Fruit fly (Drosophila melanogaster) whole organism, adult: ENCODE data around the gene CG34334.

Source experiments
- CG12768 ChIP-seq: fragments of 200-800 bp; sonication (Bioruptor generic); optimal IDR thresholded peaks from 2 replicates; lab custom pipeline; 2017; ENCODE audit warnings: missing biosample characterization, missing genetic modification characterization, mild to moderate bottlenecking, moderate library complexity, missing genetic modification reagents
- CG33017 ChIP-seq: fragments of 200-800 bp; sonication (Bioruptor generic); optimal IDR thresholded peaks from 2 replicates; lab custom pipeline; 2018; ENCODE audit warnings: missing biosample characterization, mild to moderate bottlenecking, missing genetic modification characterization, moderate library complexity
- CG5204 ChIP-seq: fragments of 200-800 bp; sonication (Bioruptor generic); optimal IDR thresholded peaks from 2 replicates; lab custom pipeline; 2016; ENCODE audit warnings: missing biosample characterization, missing genetic modification characterization
- CG7101 ChIP-seq: fragments of 200-800 bp; sonication (Bioruptor generic); optimal IDR thresholded peaks from 2 replicates; lab custom pipeline; 2018; ENCODE audit warnings: missing biosample characterization, mild to moderate bottlenecking, missing genetic modification characterization, moderate library complexity
- Clk ChIP-seq: fragments of 200-800 bp; sonication (Bioruptor generic); optimal IDR thresholded peaks from 2 replicates; lab custom pipeline; 2017; ENCODE audit warnings: missing biosample characterization, missing genetic modification characterization
- Hr96 ChIP-seq: fragments of 200-800 bp; sonication (Bioruptor generic); optimal IDR thresholded peaks from 2 replicates; lab custom pipeline; 2016; ENCODE audit warnings: missing biosample characterization, missing genetic modification characterization
- Mnt ChIP-seq: fragments of 200-800 bp; sonication (Bioruptor generic); optimal IDR thresholded peaks from 2 replicates; lab custom pipeline; 2016; ENCODE audit warnings: missing biosample characterization, mild to moderate bottlenecking, missing genetic modification characterization
- bab1 ChIP-seq: fragments of 200-800 bp; sonication (Bioruptor generic); optimal IDR thresholded peaks from 3 replicates; lab custom pipeline; 2019; ENCODE audit warnings: missing biosample characterization, mild to moderate bottlenecking, missing genetic modification characterization, moderate library complexity
- cic ChIP-seq: fragments of 200-800 bp; sonication (Bioruptor generic); optimal IDR thresholded peaks from 2 replicates; lab custom pipeline; 2017; ENCODE audit warnings: missing biosample characterization, mild to moderate bottlenecking, missing genetic modification characterization, moderate library complexity
- cnc ChIP-seq, 2 experiments: fragments of >200 bp; optimal IDR thresholded peaks; 2 replicates each; lab custom pipeline; 2017
- kay ChIP-seq: fragments of 200-800 bp; sonication (Bioruptor generic); peaks from one replicate; lab custom pipeline; 2016; ENCODE audit warnings: missing biosample characterization, missing genetic modification characterization, borderline replicate concordance
- tj ChIP-seq: fragments of 200-800 bp; sonication (Bioruptor generic); optimal IDR thresholded peaks from 3 replicates; lab custom pipeline; 2017; ENCODE audit warnings: missing biosample characterization, mild to moderate bottlenecking, missing genetic modification characterization, moderate library complexity

Gene CG34334

dm6 chrX:22917886-22918285, 45.3 kb downstream of the CG34334 start:
- TF ChIP-seq CG7101 (tag; lab: Kevin White, UChicago) (no peak), tj (GFP tag; lab: Kevin White, UChicago) (no peak), CG33017 (tag; lab: Kevin White, UChicago) (no peak), bab1 (GFP tag; lab: Kevin White, UChicago) (no peak), cnc (optimal IDR thresholded peaks at IDR 0.05; lab: Kevin White, UChicago) (no peak), kay (GFP tag; lab: Kevin White, UChicago) (no peak), cic (GFP tag; lab: Kevin White, UChicago) (no peak), Mnt (GFP tag; lab: Kevin White, UChicago) (no peak), Clk (GFP tag; lab: Kevin White, UChicago) (no peak), CG5204 (no peak), Hr96 (GFP tag; lab: Kevin White, UChicago) (no peak), CG12768 (no peak)
